Worm (Caenorhabditis elegans) whole organism, late embryonic: ENCODE data around the gene str-44.

Source experiments
- T23F11.4 ChIP-seq: fragments of 200-800 bp; sonication (Bioruptor generic); optimal IDR thresholded peaks from 2 replicates; lab custom pipeline; 2018; ENCODE audit warnings: mild to moderate bottlenecking, missing genetic modification characterization, missing compliant biosample characterization
- ceh-14 ChIP-seq: sonication (generic microtip); optimal IDR thresholded peaks from 2 replicates; lab custom pipeline; 2016; ENCODE audit warnings: missing genotype, missing genetic modification characterization, missing compliant biosample characterization
- ceh-22 ChIP-seq: sonication (generic microtip); optimal IDR thresholded peaks from 2 replicates; lab custom pipeline; 2017; ENCODE audit warnings: missing biosample characterization, missing genetic modification characterization
- dmd-4 ChIP-seq: sonication (generic microtip); optimal IDR thresholded peaks from 2 replicates; lab custom pipeline; 2016; ENCODE audit warnings: borderline replicate concordance, missing genetic modification characterization, missing compliant biosample characterization
- elt-2 ChIP-seq: sonication (generic microtip); optimal IDR thresholded peaks from 2 replicates; lab custom pipeline; 2016; ENCODE audit warnings: missing genetic modification reagents, missing genetic modification characterization, missing compliant biosample characterization
- lin-11 ChIP-seq: fragments of 200-800 bp; sonication (Bioruptor generic); optimal IDR thresholded peaks from 2 replicates; lab custom pipeline; 2018; ENCODE audit warnings: mild to moderate bottlenecking, missing genetic modification characterization, missing compliant biosample characterization
- pax-1 ChIP-seq: fragments of 150-350 bp; optimal IDR thresholded peaks from 2 replicates; lab custom pipeline; 2014; ENCODE audit warnings: missing biosample characterization, missing genetic modification characterization
- pha-4 ChIP-seq: fragments of 150-350 bp; optimal IDR thresholded peaks from 2 replicates; lab custom pipeline; 2018; ENCODE audit warnings: missing biosample characterization, missing genetic modification reagents, missing genetic modification characterization
- pqm-1 ChIP-seq: sonication (generic microtip); optimal IDR thresholded peaks from 2 replicates; lab custom pipeline; 2016; ENCODE audit warnings: missing genetic modification characterization, missing compliant biosample characterization
- tbx-2 ChIP-seq: sonication (generic microtip); optimal IDR thresholded peaks from 2 replicates; lab custom pipeline; 2016; ENCODE audit warnings: missing genetic modification characterization, missing compliant biosample characterization
- unc-55 ChIP-seq: sonication (generic microtip); optimal IDR thresholded peaks from 2 replicates; lab custom pipeline; 2017; ENCODE audit warnings: missing biosample characterization, missing genetic modification reagents, missing genetic modification characterization
- zip-5 ChIP-seq: sonication (generic microtip); optimal IDR thresholded peaks from 2 replicates; lab custom pipeline; 2016; ENCODE audit warnings: missing genetic modification characterization, missing compliant biosample characterization

- TF ChIP-seq elt-2 (tag; lab: Kevin White, UChicago) (no peak), dmd-4 (tag; lab: Kevin White, UChicago) (no peak), pax-1 (tag; lab: Kevin White, UChicago) (no peak), pqm-1 (tag; lab: Kevin White, UChicago) (no peak), T23F11.4 (GFP tag; lab: Kevin White, UChicago) (no peak), pha-4 (no peak), tbx-2 (no peak), ceh-14 (tag; lab: Kevin White, UChicago) (no peak), unc-55 (no peak), ceh-22 (tag; lab: Kevin White, UChicago) (no peak), zip-5 (tag; lab: Kevin White, UChicago) (no peak), lin-11 (tag; lab: Kevin White, UChicago) (no peak)
Observed at ce11 chrIV:7133140-7133539, 43.8 kb upstream of the str-44 start, which contains the start of gene cyn-12.
